Worm (Caenorhabditis elegans): Measurements from ENCODE around the gene cpi-1.

DNA sequence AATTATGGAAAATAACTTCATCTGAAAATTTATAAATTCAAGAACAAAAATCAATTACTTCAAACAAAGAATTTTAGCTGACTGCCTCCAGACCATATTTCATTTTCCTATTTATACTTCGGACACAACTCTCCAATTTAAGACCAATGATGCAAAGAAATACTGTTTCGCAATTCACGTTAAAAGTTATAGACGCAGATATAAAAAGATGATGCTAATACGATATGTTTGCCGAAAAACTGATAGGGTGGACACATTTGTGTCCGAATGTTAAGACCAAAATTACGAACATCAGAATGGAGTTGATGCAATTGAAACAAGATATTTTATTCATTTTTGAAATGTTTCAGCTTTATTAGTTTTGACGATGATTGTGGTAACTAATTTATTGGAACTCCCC is 13.6 kb downstream of the cpi-1 start, which contains the start of gene ugt-19:
- TF ChIP-seq F16B12.6 (tag; optimal IDR thresholded peaks at IDR 0.05) = no peak
- no peak for TF ChIP-seq dpl-1 (GFP tag; optimal IDR thresholded peaks at IDR 0.05)
- TF ChIP-seq ama-1 (optimal IDR thresholded peaks at IDR 0.05) = no peak
- no peak for TF ChIP-seq unc-62 (GFP tag; optimal IDR thresholded peaks at IDR 0.05)
- TF ChIP-seq nhr-237 (tag; optimal IDR thresholded peaks at IDR 0.05) = no peak
- TF ChIP-seq egl-27 (tag; optimal IDR thresholded peaks at IDR 0.05) = no peak
- TF ChIP-seq aly-2 (tag; optimal IDR thresholded peaks at IDR 0.05) = no peak
- no peak for TF ChIP-seq nhr-47 (tag; optimal IDR thresholded peaks at IDR 0.05)
- no peak for TF ChIP-seq nhr-90 (tag; optimal IDR thresholded peaks at IDR 0.05; ENCODE audit: poor library complexity)
- no peak for TF ChIP-seq ceh-63 (GFP tag; optimal IDR thresholded peaks at IDR 0.05)

Measured in whole organism, L1 larva.